Worm (Caenorhabditis elegans) whole organism, L1 larva: Measurements from ENCODE around the gene EEED8.14.
A peak's percentile ranks its signal among the peaks of the same experiment; 100 is the strongest.

ENCODE experiments used
- C16A3.4 ChIP-seq: fragments of 150-350 bp; optimal IDR thresholded peaks from 2 replicates; lab custom pipeline; 2014; ENCODE audit warnings: missing biosample characterization, missing genetic modification characterization
- F16B12.6 ChIP-seq: fragments of 150-350 bp; optimal IDR thresholded peaks from 2 replicates; lab custom pipeline; 2014; ENCODE audit warnings: missing biosample characterization, missing genetic modification characterization
- aha-1 ChIP-seq: fragments of 150-350 bp; optimal IDR thresholded peaks from 2 replicates; lab custom pipeline; 2014; ENCODE audit warnings: missing biosample characterization, missing genetic modification characterization
- alr-1 ChIP-seq: fragments of 200-800 bp; sonication (Bioruptor generic); optimal IDR thresholded peaks from 2 replicates; lab custom pipeline; 2018; ENCODE audit warnings: borderline replicate concordance, mild to moderate bottlenecking, missing genetic modification characterization, missing compliant biosample characterization
- aly-2 ChIP-seq: fragments of 150-350 bp; optimal IDR thresholded peaks from 2 replicates; lab custom pipeline; 2014; ENCODE audit warnings: missing biosample characterization, missing genetic modification characterization
- blmp-1 ChIP-seq: fragments of 150-350 bp; optimal IDR thresholded peaks from 2 replicates; lab custom pipeline; 2014; ENCODE audit warnings: missing biosample characterization, missing genetic modification characterization
- ceh-8 ChIP-seq: fragments of 200-800 bp; sonication (Bioruptor generic); optimal IDR thresholded peaks from 2 replicates; lab custom pipeline; 2018; ENCODE audit warnings: mild to moderate bottlenecking, missing genetic modification characterization, moderate library complexity, missing compliant biosample characterization
- ceh-82 ChIP-seq, 3 experiments: fragments of 150-350 bp in 1 of 3; sonication (generic microtip) in 2 of 3; optimal IDR thresholded peaks; 2 replicates each; lab custom pipeline; 2014 to 2017; ENCODE audit warnings: missing biosample characterization in 3 of 3, missing genetic modification characterization in 3 of 3
- ceh-88 ChIP-seq: fragments of 200-800 bp; sonication (Bioruptor generic); IDR thresholded peaks from 2 replicates; pipeline ENCODE4 v1.3.6; 2022; ENCODE audit warnings: missing genetic modification characterization, missing compliant biosample characterization
- ces-1 ChIP-seq: fragments of 150-350 bp; optimal IDR thresholded peaks from 2 replicates; lab custom pipeline; 2014; ENCODE audit warnings: missing biosample characterization, missing genetic modification reagents, missing genetic modification characterization
- dpl-1 ChIP-seq, 3 experiments: fragments of 150-350 bp in 2 of 3; sonication (generic microtip) in 1 of 3; optimal IDR thresholded peaks; 2 replicates each; lab custom pipeline; 2014 to 2017; ENCODE audit warnings: missing biosample characterization in 3 of 3, missing genetic modification characterization in 3 of 3, missing genetic modification reagents in 3 of 3
- dsc-1 ChIP-seq: sonication (generic microtip); optimal IDR thresholded peaks from 2 replicates; lab custom pipeline; 2016; ENCODE audit warnings: mild to moderate bottlenecking, missing genetic modification characterization, missing compliant biosample characterization
- efl-1 ChIP-seq, 4 experiments: fragments of 150-350 bp; optimal IDR thresholded peaks in 3 of 4; peaks in 1 of 4; 1 replicate in 1 of 4; 2 replicates in 3 of 4; lab custom pipeline; 2014; ENCODE audit warnings: missing biosample characterization in 2 of 4, missing genetic modification characterization in 2 of 4, missing genetic modification reagents in 2 of 4
- efl-3 ChIP-seq: fragments of 200-800 bp; sonication (Bioruptor generic); optimal IDR thresholded peaks from 2 replicates; lab custom pipeline; 2018; ENCODE audit warnings: mild to moderate bottlenecking, missing genetic modification characterization, missing compliant biosample characterization
- egl-13 ChIP-seq: sonication (generic microtip); optimal IDR thresholded peaks from 2 replicates; lab custom pipeline; 2016; ENCODE audit warnings: missing genotype, missing genetic modification reagents, missing genetic modification characterization, missing compliant biosample characterization
- egl-27 ChIP-seq, 2 experiments: fragments of 150-350 bp in 1 of 2; sonication (generic microtip); optimal IDR thresholded peaks; 3 replicates each; lab custom pipeline; 2017 to 2018; ENCODE audit warnings: missing biosample characterization in 2 of 2, missing genetic modification characterization in 2 of 2, missing genetic modification reagents in 2 of 2
- elt-3 ChIP-seq, 6 experiments: fragments of 150-350 bp in 1 of 6; sonication (generic microtip); optimal IDR thresholded peaks; 2 replicates each; lab custom pipeline; 2017 to 2018; ENCODE audit warnings: missing biosample characterization in 6 of 6, missing genetic modification characterization in 6 of 6, inconsistent platforms in 1 of 6
- ets-5 ChIP-seq: fragments of 200-800 bp; sonication (Bioruptor generic); IDR thresholded peaks from 2 replicates; pipeline ENCODE4 v1.3.6; 2022; ENCODE audit warnings: missing genetic modification characterization, missing compliant biosample characterization
- fkh-4 ChIP-seq: sonication (generic microtip); optimal IDR thresholded peaks from 2 replicates; lab custom pipeline; 2016; ENCODE audit warnings: missing compliant biosample characterization, missing genetic modification characterization, borderline replicate concordance
- fkh-8 ChIP-seq: sonication (generic microtip); optimal IDR thresholded peaks from 2 replicates; lab custom pipeline; 2016; ENCODE audit warnings: mild to moderate bottlenecking, missing genetic modification characterization, missing compliant biosample characterization
- lin-13 ChIP-seq: fragments of 150-350 bp; optimal IDR thresholded peaks from 2 replicates; lab custom pipeline; 2014; ENCODE audit warnings: missing biosample characterization, missing genetic modification reagents, missing genetic modification characterization
- lin-15B ChIP-seq: fragments of 150-350 bp; sonication (generic microtip); optimal IDR thresholded peaks from 3 replicates; lab custom pipeline; 2014; ENCODE audit warnings: missing biosample characterization, missing genetic modification characterization
- lir-3 ChIP-seq: sonication (generic microtip); optimal IDR thresholded peaks from 2 replicates; lab custom pipeline; 2016; ENCODE audit warnings: mild to moderate bottlenecking, missing genetic modification characterization, moderate library complexity, missing compliant biosample characterization; ENCODE audit not compliant: poor library complexity
- mdl-1 ChIP-seq, 2 experiments: fragments of 150-350 bp; optimal IDR thresholded peaks; 2 replicates each; lab custom pipeline; 2014 to 2017; ENCODE audit warnings: missing biosample characterization in 2 of 2, missing genetic modification characterization in 2 of 2, inconsistent platforms in 1 of 2
- nhr-11 ChIP-seq: fragments of 150-350 bp; optimal IDR thresholded peaks from 2 replicates; lab custom pipeline; 2014; ENCODE audit warnings: missing biosample characterization, missing genetic modification characterization
- nhr-12 ChIP-seq: sonication (generic microtip); optimal IDR thresholded peaks from 2 replicates; lab custom pipeline; 2017; ENCODE audit warnings: missing biosample characterization, missing genetic modification characterization
- nhr-19 ChIP-seq: fragments of 200-800 bp; sonication (Bioruptor generic); conservative IDR thresholded peaks from 2 replicates; pipeline ENCODE4 v1.3.6; 2022; ENCODE audit warnings: missing genetic modification characterization, missing compliant biosample characterization
- nhr-20 ChIP-seq: sonication (generic microtip); optimal IDR thresholded peaks from 2 replicates; lab custom pipeline; 2016; ENCODE audit warnings: mild to moderate bottlenecking, missing genetic modification characterization, missing compliant biosample characterization
- nhr-237 ChIP-seq: fragments of 150-350 bp; optimal IDR thresholded peaks from 2 replicates; lab custom pipeline; 2014; ENCODE audit warnings: missing biosample characterization, missing genetic modification characterization
- nhr-28 ChIP-seq: fragments of 150-350 bp; optimal IDR thresholded peaks from 2 replicates; lab custom pipeline; 2014; ENCODE audit warnings: missing biosample characterization, missing genetic modification characterization
- nhr-71 ChIP-seq: sonication (generic microtip); optimal IDR thresholded peaks from 2 replicates; lab custom pipeline; 2016; ENCODE audit warnings: mild to moderate bottlenecking, missing genetic modification characterization, moderate library complexity, missing compliant biosample characterization
- nhr-77 ChIP-seq: fragments of 150-350 bp; optimal IDR thresholded peaks from 2 replicates; lab custom pipeline; 2014; ENCODE audit warnings: missing biosample characterization, missing genetic modification characterization
- nhr-85 ChIP-seq: sonication (generic microtip); peaks from one replicate; lab custom pipeline; 2016; ENCODE audit warnings: missing genetic modification characterization, inconsistent platforms, missing compliant biosample characterization
- pag-3 ChIP-seq: sonication (generic microtip); optimal IDR thresholded peaks from 2 replicates; lab custom pipeline; 2017; ENCODE audit warnings: missing genetic modification characterization, mild to moderate bottlenecking, missing compliant biosample characterization, antibody characterized with exemption, borderline replicate concordance; ENCODE audit not compliant: insufficient read depth
- pax-3 ChIP-seq: fragments of 200-800 bp; sonication (Bioruptor generic); optimal IDR thresholded peaks from 2 replicates; lab custom pipeline; 2018; ENCODE audit warnings: mild to moderate bottlenecking, missing genetic modification characterization, moderate library complexity, missing compliant biosample characterization
- pqm-1 ChIP-seq: sonication (generic microtip); optimal IDR thresholded peaks from 3 replicates; lab custom pipeline; 2017; ENCODE audit warnings: missing biosample characterization, missing genetic modification characterization
- skn-1 ChIP-seq: fragments of 150-350 bp; optimal IDR thresholded peaks from 2 replicates; lab custom pipeline; 2014; ENCODE audit warnings: missing biosample characterization, missing genetic modification characterization
- snpc-4 ChIP-seq: fragments of 150-350 bp; optimal IDR thresholded peaks from 2 replicates; lab custom pipeline; 2014; ENCODE audit warnings: missing biosample characterization, missing genetic modification characterization
- sptf-1 ChIP-seq: fragments of 150-350 bp; optimal IDR thresholded peaks from 2 replicates; lab custom pipeline; 2014; ENCODE audit warnings: missing biosample characterization, missing genetic modification characterization
- sup-37 ChIP-seq: fragments of 200-800 bp; sonication (Bioruptor generic); optimal IDR thresholded peaks from 2 replicates; lab custom pipeline; 2018; ENCODE audit warnings: mild to moderate bottlenecking, missing genetic modification characterization, missing compliant biosample characterization
- unc-130 ChIP-seq: fragments of 150-350 bp; optimal IDR thresholded peaks from 2 replicates; lab custom pipeline; 2017; ENCODE audit warnings: missing biosample characterization, missing genetic modification characterization, inconsistent platforms
- unc-30 ChIP-seq: sonication (generic microtip); optimal IDR thresholded peaks from 2 replicates; lab custom pipeline; 2017; ENCODE audit warnings: missing biosample characterization, missing genetic modification characterization
- unc-62 ChIP-seq: fragments of 150-350 bp; optimal IDR thresholded peaks from 2 replicates; lab custom pipeline; 2014; ENCODE audit warnings: missing biosample characterization, missing genetic modification reagents, missing genetic modification characterization
- unc-86 ChIP-seq: sonication (generic microtip); optimal IDR thresholded peaks from 2 replicates; lab custom pipeline; 2016; ENCODE audit warnings: missing genetic modification characterization, missing compliant biosample characterization
- unc-98 ChIP-seq: fragments of 200-800 bp; sonication (Bioruptor generic); IDR thresholded peaks from 2 replicates; pipeline ENCODE4 v1.3.6; 2022; ENCODE audit warnings: missing genetic modification characterization, missing compliant biosample characterization
- ztf-11 ChIP-seq, 2 experiments: sonication (generic microtip); optimal IDR thresholded peaks; 2 replicates each; lab custom pipeline; 2016 to 2017; ENCODE audit warnings: missing genetic modification characterization in 2 of 2, missing biosample characterization in 1 of 2, missing compliant biosample characterization in 1 of 2

The EEED8.14 gene

DNA sequence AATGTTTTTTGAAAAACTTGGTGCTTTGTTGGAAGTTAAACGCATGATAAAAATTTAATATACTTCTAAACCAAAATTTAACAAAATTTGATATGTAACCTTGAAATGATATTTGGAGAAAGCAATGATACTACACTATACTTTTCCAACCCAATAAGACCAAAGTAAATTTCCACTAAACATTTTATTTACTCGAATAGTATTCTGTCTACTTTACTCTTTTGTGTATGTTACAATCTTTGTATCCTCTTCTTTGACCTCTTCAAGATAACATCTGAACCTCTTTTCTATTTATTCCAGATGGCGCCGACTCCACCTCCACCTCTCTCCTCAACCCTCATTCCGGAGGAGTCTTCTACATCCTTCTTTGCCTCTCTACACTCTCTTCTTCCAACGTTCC is 39.7 kb upstream of the EEED8.14 start, which contains the start of gene dhs-5:
Gene dhs-5, plus strand, starts transcription at position 301 of the 400 bp plus-strand sequence.
- peak; percentile 56 for TF ChIP-seq dsc-1
- TF ChIP-seq nhr-237 (tag; lab: Kevin White, UChicago) = no peak

ce11 chrII:5451278-5451677 is 37.4 kb upstream of the EEED8.14 start:
- TF ChIP-seq nhr-12 (tag; lab: Kevin White, UChicago) = no peak
- TF ChIP-seq nhr-85 (tag; lab: Kevin White, UChicago) = peak; percentile 66

DNA sequence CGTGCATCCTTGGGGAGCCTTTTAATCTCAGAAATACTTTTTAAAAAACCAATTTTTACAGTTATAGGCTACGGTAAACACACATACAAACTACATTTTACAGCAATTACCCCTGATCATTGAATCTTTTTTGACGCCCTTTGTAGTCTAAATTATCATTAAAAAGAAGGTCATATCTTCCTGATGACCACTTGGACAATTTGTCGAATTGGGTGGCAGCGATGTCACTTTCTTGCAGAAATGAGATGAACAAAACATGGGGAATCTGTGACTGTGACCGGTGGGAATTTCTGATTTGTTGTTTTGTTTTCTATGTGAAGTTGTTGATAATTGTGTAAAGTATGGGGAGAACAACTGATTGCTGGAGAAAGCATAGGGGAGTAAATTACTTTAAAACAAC is 35.8 kb upstream of the EEED8.14 start:
- no peak for TF ChIP-seq unc-30 (tag; lab: Kevin White, UChicago)
- no peak for TF ChIP-seq ets-5 (GFP tag; lab: Robert Waterston, UW)
- TF ChIP-seq lin-15B (tag; lab: Kevin White, UChicago) = no peak
- TF ChIP-seq pqm-1 (tag; lab: Kevin White, UChicago) = no peak
- peak; percentile 74 for TF ChIP-seq blmp-1 (tag; lab: Kevin White, UChicago)
- no peak for TF ChIP-seq egl-13 (tag; lab: Kevin White, UChicago)
- TF ChIP-seq ces-1 (GFP tag; lab: Kevin White, UChicago) = no peak
- TF ChIP-seq ceh-88 (GFP tag; lab: Robert Waterston, UW) = no peak
- no peak for TF ChIP-seq sup-37
- no peak for TF ChIP-seq dpl-1 (GFP tag; optimal IDR thresholded peaks at IDR 0.05; lab: Kevin White, UChicago)
- no peak for TF ChIP-seq ceh-82 (tag; optimal IDR thresholded peaks at IDR 0.05; lab: Kevin White, UChicago)
- peak in 1 of 6 experiments; percentile 12 for TF ChIP-seq elt-3 (tag; optimal IDR thresholded peaks at IDR 0.05; lab: Kevin White, UChicago)
- TF ChIP-seq aly-2 (tag; lab: Kevin White, UChicago) = no peak
- no peak for TF ChIP-seq nhr-12 (tag; lab: Kevin White, UChicago)
- TF ChIP-seq F16B12.6 (tag; lab: Kevin White, UChicago) = no peak
- TF ChIP-seq nhr-71 (tag; lab: Kevin White, UChicago) = no peak
- peak; percentile 67 for TF ChIP-seq nhr-85 (tag; lab: Kevin White, UChicago)
- peak; percentile 0 for TF ChIP-seq nhr-20 (tag; lab: Kevin White, UChicago)
- TF ChIP-seq nhr-77 = no peak
- TF ChIP-seq, all 84 proteins: peak for 4

DNA sequence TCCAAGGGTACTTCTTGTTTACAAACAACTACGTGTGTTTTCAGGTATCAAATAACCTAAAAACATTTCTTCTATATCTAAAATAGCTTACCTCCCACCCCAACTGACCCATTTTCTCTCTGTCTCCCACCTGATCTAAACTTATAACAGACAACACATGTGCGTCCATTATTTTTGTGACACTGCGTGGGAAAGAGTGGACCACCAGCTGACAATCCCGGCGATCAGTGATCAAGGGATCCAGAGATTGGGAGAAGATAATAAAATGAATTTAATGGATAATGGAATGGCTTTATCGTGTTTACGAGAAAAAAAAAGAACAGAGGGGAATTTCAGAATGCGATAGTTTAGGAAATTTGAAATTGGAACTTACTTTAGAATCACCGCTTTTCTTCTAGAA is 35.4 kb upstream of the EEED8.14 start:
- TF ChIP-seq lin-13 (GFP tag; lab: Kevin White, UChicago) = no peak
- peak in 1 of 2 experiments; percentile 6 for TF ChIP-seq efl-1 (optimal IDR thresholded peaks at IDR 0.05; lab: Kevin White, UChicago)
- TF ChIP-seq efl-1 (GFP tag; optimal IDR thresholded peaks at IDR 0.05 in 1 of 2; lab: Kevin White, UChicago) = no peak
- TF ChIP-seq unc-130 (tag; lab: Kevin White, UChicago) = no peak
- no peak for TF ChIP-seq sptf-1 (tag; lab: Kevin White, UChicago)
- TF ChIP-seq lin-15B (tag; lab: Kevin White, UChicago) = no peak
- TF ChIP-seq unc-62 (GFP tag; lab: Kevin White, UChicago) = no peak
- no peak for TF ChIP-seq alr-1 (tag; lab: Kevin White, UChicago)
- no peak for TF ChIP-seq unc-86 (tag; lab: Kevin White, UChicago)
- TF ChIP-seq nhr-77 = no peak
- no peak for TF ChIP-seq aha-1 (tag; lab: Kevin White, UChicago)
- no peak for TF ChIP-seq pag-3
- no peak for TF ChIP-seq nhr-11 (tag; lab: Kevin White, UChicago)
- TF ChIP-seq mdl-1 (tag; optimal IDR thresholded peaks at IDR 0.05; lab: Kevin White, UChicago) = no peak
- TF ChIP-seq ceh-8 (GFP tag; lab: Kevin White, UChicago) = no peak
- no peak for TF ChIP-seq fkh-4 (tag; lab: Kevin White, UChicago)
- no peak for TF ChIP-seq nhr-85 (tag; lab: Kevin White, UChicago)
- no peak for TF ChIP-seq fkh-8 (tag; lab: Kevin White, UChicago)
- TF ChIP-seq egl-27 (tag; optimal IDR thresholded peaks at IDR 0.05; lab: Kevin White, UChicago) = no peak
- TF ChIP-seq ets-5 (GFP tag; lab: Robert Waterston, UW) = no peak
- TF ChIP-seq nhr-19 (GFP tag; lab: Robert Waterston, UW) = peak; percentile 41
- no peak for TF ChIP-seq pax-3 (tag; lab: Kevin White, UChicago)
- TF ChIP-seq ztf-11 (tag; optimal IDR thresholded peaks at IDR 0.05; lab: Kevin White, UChicago) = no peak
- TF ChIP-seq lir-3 (tag; lab: Kevin White, UChicago) = no peak
- no peak for TF ChIP-seq skn-1 (tag; lab: Kevin White, UChicago)
- TF ChIP-seq C16A3.4 = no peak
- no peak for TF ChIP-seq egl-13 (tag; lab: Kevin White, UChicago)
- no peak for TF ChIP-seq snpc-4 (tag; lab: Kevin White, UChicago)
- no peak for TF ChIP-seq nhr-28 (tag; lab: Kevin White, UChicago)
- no peak for TF ChIP-seq unc-98 (GFP tag; lab: Robert Waterston, UW)
- TF ChIP-seq efl-3 (GFP tag; lab: Kevin White, UChicago) = no peak
